Fruit fly (Drosophila melanogaster): ENCODE data around the gene Ptpmeg.

Ptpmeg gene

dm6 chr3L:320010-320337 is 7.9 kb upstream of the Ptpmeg start:
- TF ChIP-seq Dif (GFP tag; optimal IDR thresholded peaks at IDR 0.05; ENCODE audit: partially characterized antibody) (no peak), tai (GFP tag; optimal IDR thresholded peaks at IDR 0.05) (no peak)

dm6 chr3L:320798-321197 is 7.1 kb upstream of the Ptpmeg start:
- no peak for TF ChIP-seq pan (optimal IDR thresholded peaks at IDR 0.05)

- TF ChIP-seq rgr (GFP tag; optimal IDR thresholded peaks at IDR 0.05) = no peak
- no peak for TF ChIP-seq woc (GFP tag; optimal IDR thresholded peaks at IDR 0.05)
- no peak for TF ChIP-seq Hr78 (GFP tag; optimal IDR thresholded peaks at IDR 0.05)
- no peak for TF ChIP-seq sage (GFP tag; optimal IDR thresholded peaks at IDR 0.05)
- TF ChIP-seq pan (optimal IDR thresholded peaks at IDR 0.05) = no peak
- TF ChIP-seq Hnf4 (GFP tag; optimal IDR thresholded peaks at IDR 0.05) = no peak
- no peak for TF ChIP-seq OdsH (GFP tag; optimal IDR thresholded peaks at IDR 0.05)
- no peak for TF ChIP-seq jim (GFP tag; optimal IDR thresholded peaks at IDR 0.05)
- TF ChIP-seq GATAd (GFP tag; optimal IDR thresholded peaks at IDR 0.05) = no peak
- no peak for TF ChIP-seq Dif (GFP tag; optimal IDR thresholded peaks at IDR 0.05; ENCODE audit: partially characterized antibody)
- no peak for TF ChIP-seq ey (GFP tag; optimal IDR thresholded peaks at IDR 0.05)
- TF ChIP-seq Myc (optimal IDR thresholded peaks at IDR 0.05) = no peak
- TF ChIP-seq lola (GFP tag; optimal IDR thresholded peaks at IDR 0.05) = no peak
- TF ChIP-seq CrebA (GFP tag; optimal IDR thresholded peaks at IDR 0.05; ENCODE audit: borderline replicate concordance) = no peak
- no peak for TF ChIP-seq brk (GFP tag; optimal IDR thresholded peaks at IDR 0.05)
- no peak for TF ChIP-seq CG9705 (GFP tag; optimal IDR thresholded peaks at IDR 0.05)
- TF ChIP-seq usp (GFP tag; optimal IDR thresholded peaks at IDR 0.05) = no peak
- TF ChIP-seq Vsx2 (GFP tag; optimal IDR thresholded peaks at IDR 0.05; ENCODE audit: partially characterized antibody) = no peak
Measured at dm6 chr3L:321495-321894, 6.4 kb upstream of the Ptpmeg start.

dm6 chr3L:324486-324885 is 3.4 kb upstream of the Ptpmeg start, which contains the start of gene CG32344:
TSS of gene CG32344 (minus strand) at chr3L:324720.
- peak; percentile 25 for TF ChIP-seq Jra (GFP tag; optimal IDR thresholded peaks at IDR 0.05)
- peak; percentile 63 for TF ChIP-seq Myc (optimal IDR thresholded peaks at IDR 0.05)
- no peak for TF ChIP-seq br (GFP tag; optimal IDR thresholded peaks at IDR 0.05)

- TF ChIP-seq Rel (GFP tag; optimal IDR thresholded peaks at IDR 0.05) (no peak), Rel (tag; optimal IDR thresholded peaks at IDR 0.05) (peak; percentile 64), CG9705 (GFP tag; optimal IDR thresholded peaks at IDR 0.05) (peak; percentile 12), psq (GFP tag; optimal IDR thresholded peaks at IDR 0.05) (no peak)
Measured at dm6 chr3L:329153-329698, 1.3 kb downstream of the Ptpmeg start.

- TF ChIP-seq brk (GFP tag; optimal IDR thresholded peaks at IDR 0.05) = no peak
- peak; percentile 98 for TF ChIP-seq Vsx2 (GFP tag; optimal IDR thresholded peaks at IDR 0.05; ENCODE audit: partially characterized antibody)
- no peak for TF ChIP-seq dmrt93B (GFP tag; optimal IDR thresholded peaks at IDR 0.05)
- peak; percentile 29 for TF ChIP-seq rgr (GFP tag; optimal IDR thresholded peaks at IDR 0.05)
- TF ChIP-seq GATAd (GFP tag; optimal IDR thresholded peaks at IDR 0.05) = no peak
- TF ChIP-seq br (GFP tag; optimal IDR thresholded peaks at IDR 0.05) = no peak
- no peak for TF ChIP-seq usp (GFP tag; optimal IDR thresholded peaks at IDR 0.05)
- no peak for TF ChIP-seq Hnf4 (GFP tag; optimal IDR thresholded peaks at IDR 0.05)
- no peak for TF ChIP-seq h (GFP tag; optimal IDR thresholded peaks at IDR 0.05)
- peak; percentile 10 for TF ChIP-seq HLH106 (tag; optimal IDR thresholded peaks at IDR 0.05)
- TF ChIP-seq sv (GFP tag; optimal IDR thresholded peaks at IDR 0.05) = no peak
- no peak for TF ChIP-seq CrebA (GFP tag; optimal IDR thresholded peaks at IDR 0.05; ENCODE audit: borderline replicate concordance)
- TF ChIP-seq Sp1 (GFP tag; optimal IDR thresholded peaks at IDR 0.05) = peak; percentile 35
- TF ChIP-seq dsf (GFP tag; optimal IDR thresholded peaks at IDR 0.05; ENCODE audit: borderline replicate concordance) = no peak
- no peak for TF ChIP-seq tai (GFP tag; optimal IDR thresholded peaks at IDR 0.05)
- no peak for TF ChIP-seq sage (GFP tag; optimal IDR thresholded peaks at IDR 0.05)
- peak; percentile 3 for TF ChIP-seq Hr83 (GFP tag; optimal IDR thresholded peaks at IDR 0.05; ENCODE audit: poor library complexity, severe bottlenecking)
- TF ChIP-seq dl (GFP tag; optimal IDR thresholded peaks at IDR 0.05; ENCODE audit: insufficient read depth in 1 of 2, partially characterized antibody in 2 of 2) = peak in 1 of 2 experiments; percentile 26
- TF ChIP-seq Dif (GFP tag; optimal IDR thresholded peaks at IDR 0.05; ENCODE audit: partially characterized antibody) = peak; percentile 57
- TF ChIP-seq psq (GFP tag; optimal IDR thresholded peaks at IDR 0.05) = no peak
- no peak for TF ChIP-seq CG9705 (GFP tag; optimal IDR thresholded peaks at IDR 0.05)
- TF ChIP-seq N (GFP tag; optimal IDR thresholded peaks at IDR 0.05) = no peak
- TF ChIP-seq Hr78 (GFP tag; optimal IDR thresholded peaks at IDR 0.05) = no peak
- no peak for TF ChIP-seq Dfd (GFP tag; optimal IDR thresholded peaks at IDR 0.05)
- TF ChIP-seq fru (GFP tag; optimal IDR thresholded peaks at IDR 0.05) = no peak
- TF ChIP-seq Myc (optimal IDR thresholded peaks at IDR 0.05) = peak; percentile 83
- TF ChIP-seq Abd-B (GFP tag; optimal IDR thresholded peaks at IDR 0.05) = no peak
- TF ChIP-seq Rel (GFP tag; optimal IDR thresholded peaks at IDR 0.05) = no peak
- TF ChIP-seq Rel (tag; optimal IDR thresholded peaks at IDR 0.05) = peak; percentile 11
- TF ChIP-seq lola (GFP tag; optimal IDR thresholded peaks at IDR 0.05) = no peak
Measured at dm6 chr3L:331842-332802, 4.2 kb downstream of the Ptpmeg start, which contains the start of gene mthl9. TSS of gene mthl9 (minus strand) at chr3L:332309.

All from whole organism, wandering third instar larva.